Fruit fly (Drosophila melanogaster): Measurements from ENCODE around the gene CG34041.

Gene CG34041

DNA sequence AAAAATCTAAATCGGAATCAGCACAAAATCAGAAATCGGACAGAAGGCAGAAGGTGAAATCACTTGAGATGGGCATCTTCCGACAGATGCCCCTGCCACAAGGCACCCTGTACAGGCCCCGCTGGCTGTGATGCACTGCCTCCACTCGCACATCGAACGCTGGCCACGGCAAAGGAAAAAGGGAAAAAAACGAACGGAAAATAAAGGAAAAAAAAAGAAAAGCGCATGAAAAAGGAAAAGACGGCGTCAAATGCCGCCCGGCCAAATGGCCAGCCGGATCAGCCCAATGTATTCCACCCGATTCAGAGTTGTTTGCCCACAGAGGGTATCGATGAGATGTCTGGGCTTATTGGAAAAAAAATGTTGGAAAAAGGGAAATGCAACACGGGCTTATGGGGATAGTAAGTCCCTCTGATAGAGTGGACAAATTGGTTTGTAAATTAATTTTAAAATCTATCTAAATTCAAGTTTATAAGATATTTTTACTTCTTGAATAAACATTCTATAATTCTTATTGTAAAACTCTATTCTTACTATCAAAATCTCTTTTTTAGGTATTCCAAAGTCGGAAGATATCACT is 23.4 kb downstream of the CG34041 start:
- no peak for TF ChIP-seq Dif (GFP tag; optimal IDR thresholded peaks at IDR 0.05; ENCODE audit: partially characterized antibody)
- TF ChIP-seq Abd-B (GFP tag; optimal IDR thresholded peaks at IDR 0.05), result no peak
- TF ChIP-seq h (GFP tag; optimal IDR thresholded peaks at IDR 0.05), result no peak
- TF ChIP-seq HLH106 (tag; optimal IDR thresholded peaks at IDR 0.05), result no peak
- no peak for TF ChIP-seq sage (GFP tag; optimal IDR thresholded peaks at IDR 0.05)
- no peak for TF ChIP-seq Mio (GFP tag; optimal IDR thresholded peaks at IDR 0.05)
- TF ChIP-seq Hnf4 (GFP tag; optimal IDR thresholded peaks at IDR 0.05), result no peak
- TF ChIP-seq N (GFP tag; optimal IDR thresholded peaks at IDR 0.05), result no peak
- TF ChIP-seq pan (optimal IDR thresholded peaks at IDR 0.05), result no peak
- no peak for TF ChIP-seq brk (GFP tag; optimal IDR thresholded peaks at IDR 0.05)
- no peak for TF ChIP-seq ey (GFP tag; optimal IDR thresholded peaks at IDR 0.05)
- no peak for TF ChIP-seq dmrt93B (GFP tag; optimal IDR thresholded peaks at IDR 0.05)
- TF ChIP-seq dl (GFP tag; optimal IDR thresholded peaks at IDR 0.05; ENCODE audit: insufficient read depth in 1 of 2, partially characterized antibody in 2 of 2), result no peak
- TF ChIP-seq rgr (GFP tag; optimal IDR thresholded peaks at IDR 0.05), result no peak
- TF ChIP-seq GATAd (GFP tag; optimal IDR thresholded peaks at IDR 0.05), result no peak
- TF ChIP-seq CG32264 (GFP tag; optimal IDR thresholded peaks at IDR 0.05), result no peak
- no peak for TF ChIP-seq fru (GFP tag; optimal IDR thresholded peaks at IDR 0.05)

dm6 chr3R:30531989-30532653 is 24.3 kb downstream of the CG34041 start, which contains the start of gene tmod:
tmod (plus strand) TSS chr3R:30532607.
- TF ChIP-seq h (GFP tag; optimal IDR thresholded peaks at IDR 0.05), result peak; percentile 55
- TF ChIP-seq foxo (GFP tag; optimal IDR thresholded peaks at IDR 0.05), result peak in 1 of 2 experiments; percentile 17
- TF ChIP-seq Sp1 (GFP tag; optimal IDR thresholded peaks at IDR 0.05), result no peak
- peak; percentile 4 for TF ChIP-seq OdsH (GFP tag; optimal IDR thresholded peaks at IDR 0.05)
- peak; percentile 5 for TF ChIP-seq br (GFP tag; optimal IDR thresholded peaks at IDR 0.05)
- TF ChIP-seq Abd-B (GFP tag; optimal IDR thresholded peaks at IDR 0.05), result no peak
- TF ChIP-seq HLH106 (tag; optimal IDR thresholded peaks at IDR 0.05), result peak; percentile 28
- TF ChIP-seq jim (GFP tag; optimal IDR thresholded peaks at IDR 0.05), result no peak
- no peak for TF ChIP-seq Vsx2 (GFP tag; optimal IDR thresholded peaks at IDR 0.05; ENCODE audit: partially characterized antibody)
- TF ChIP-seq Hr78 (GFP tag; optimal IDR thresholded peaks at IDR 0.05), result no peak
- TF ChIP-seq Dif (GFP tag; optimal IDR thresholded peaks at IDR 0.05; ENCODE audit: partially characterized antibody), result peak; percentile 56
- peak; percentile 10 for TF ChIP-seq fru (GFP tag; optimal IDR thresholded peaks at IDR 0.05)
- TF ChIP-seq Jra (GFP tag; optimal IDR thresholded peaks at IDR 0.05), result no peak
- TF ChIP-seq ey (GFP tag; optimal IDR thresholded peaks at IDR 0.05), result peak; percentile 24
- TF ChIP-seq CG9705 (GFP tag; optimal IDR thresholded peaks at IDR 0.05), result no peak
- no peak for TF ChIP-seq GATAd (GFP tag; optimal IDR thresholded peaks at IDR 0.05)
- TF ChIP-seq dsf (GFP tag; optimal IDR thresholded peaks at IDR 0.05; ENCODE audit: borderline replicate concordance), result no peak
- peak in 1 of 2 experiments; percentile 38 for TF ChIP-seq dl (GFP tag; optimal IDR thresholded peaks at IDR 0.05; ENCODE audit: insufficient read depth in 1 of 2, partially characterized antibody in 2 of 2)
- TF ChIP-seq dmrt93B (GFP tag; optimal IDR thresholded peaks at IDR 0.05), result no peak

DNA sequence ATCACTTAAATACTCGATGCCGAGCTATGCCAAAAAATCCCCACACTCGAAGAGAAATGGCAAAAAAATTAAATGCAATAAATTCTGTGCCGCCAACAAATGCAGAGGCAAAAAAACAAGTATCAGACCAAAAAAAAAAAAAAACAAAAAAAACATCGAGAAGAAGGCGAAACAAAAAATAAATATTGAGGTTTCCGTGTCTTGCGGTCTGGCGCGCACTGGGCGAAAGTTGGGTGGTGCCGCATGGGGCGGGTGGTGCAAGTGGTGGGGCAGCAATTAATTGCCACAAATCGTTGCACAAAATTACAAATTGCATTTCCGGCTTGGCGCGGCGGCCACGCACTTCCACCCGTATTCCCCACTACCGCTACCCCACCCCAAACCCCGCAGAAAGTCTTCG is 26.6 kb downstream of the CG34041 start:
- TF ChIP-seq Rel (GFP tag; optimal IDR thresholded peaks at IDR 0.05) (no peak), Rel (tag; optimal IDR thresholded peaks at IDR 0.05) (peak; percentile 28), Mio (GFP tag; optimal IDR thresholded peaks at IDR 0.05) (no peak)

DNA sequence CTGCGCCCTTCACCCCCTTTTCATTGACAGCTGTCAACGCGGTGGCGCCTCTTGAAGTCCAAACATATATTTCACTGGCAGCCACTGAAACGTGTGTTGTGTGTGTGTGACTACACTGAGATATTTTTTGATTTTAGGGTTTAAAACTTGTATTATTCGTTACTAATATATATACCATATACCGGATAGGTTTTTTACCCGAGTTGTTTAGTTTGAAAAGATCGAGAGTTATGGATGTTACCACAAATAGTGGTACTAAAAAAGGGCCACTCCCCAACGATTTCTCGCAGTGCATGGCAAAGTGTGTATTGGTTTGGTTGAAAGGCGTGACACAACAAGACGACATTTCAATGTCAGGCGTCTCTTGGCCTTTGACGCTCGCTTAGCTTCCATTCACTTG is 28.6 kb downstream of the CG34041 start:
- TF ChIP-seq Hr83 (GFP tag; optimal IDR thresholded peaks at IDR 0.05; ENCODE audit: poor library complexity, severe bottlenecking), result no peak
- TF ChIP-seq Hnf4 (GFP tag; optimal IDR thresholded peaks at IDR 0.05), result no peak

DNA sequence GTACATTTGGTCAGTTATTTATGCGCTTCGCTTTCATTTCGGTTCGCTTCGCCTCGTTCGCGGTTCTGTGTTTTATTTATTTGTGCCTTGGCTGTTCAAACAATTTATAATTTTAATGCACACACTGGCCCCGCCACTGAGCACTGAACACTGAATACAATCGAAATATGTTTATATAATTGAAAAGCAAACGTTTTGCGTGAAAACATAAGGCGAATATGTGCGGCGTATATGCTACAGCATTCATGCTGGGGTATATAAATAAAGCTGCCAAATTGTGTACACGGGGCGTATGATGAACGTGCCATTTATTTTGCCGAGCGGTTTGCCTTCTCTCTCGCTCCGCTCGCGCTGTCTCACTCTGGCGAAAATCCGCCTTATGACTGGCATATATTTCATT is 29.1 kb downstream of the CG34041 start:
- TF ChIP-seq Rel (GFP tag; optimal IDR thresholded peaks at IDR 0.05) (no peak), Rel (tag; optimal IDR thresholded peaks at IDR 0.05) (no peak), dl (GFP tag; optimal IDR thresholded peaks at IDR 0.05; ENCODE audit: insufficient read depth in 1 of 2, partially characterized antibody in 2 of 2) (no peak), brk (GFP tag; optimal IDR thresholded peaks at IDR 0.05) (no peak), rgr (GFP tag; optimal IDR thresholded peaks at IDR 0.05) (no peak), HLH106 (tag; optimal IDR thresholded peaks at IDR 0.05) (no peak), tai (GFP tag; optimal IDR thresholded peaks at IDR 0.05) (no peak), woc (GFP tag; optimal IDR thresholded peaks at IDR 0.05) (no peak), Hr83 (GFP tag; optimal IDR thresholded peaks at IDR 0.05; ENCODE audit: poor library complexity, severe bottlenecking) (no peak), N (GFP tag; optimal IDR thresholded peaks at IDR 0.05) (no peak), sv (GFP tag; optimal IDR thresholded peaks at IDR 0.05) (no peak), Hr78 (GFP tag; optimal IDR thresholded peaks at IDR 0.05) (no peak), lola (GFP tag; optimal IDR thresholded peaks at IDR 0.05) (no peak), usp (GFP tag; optimal IDR thresholded peaks at IDR 0.05) (no peak), GATAd (GFP tag; optimal IDR thresholded peaks at IDR 0.05) (no peak), dmrt93B (GFP tag; optimal IDR thresholded peaks at IDR 0.05) (no peak)
